Worm (Caenorhabditis elegans) whole organism, L3 larva: ENCODE results near the gene F35H10.5.

Experiments
- daf-12 ChIP-seq: fragments of 150-350 bp; optimal IDR thresholded peaks from 2 replicates; lab custom pipeline; 2014; ENCODE audit warnings: missing biosample characterization, missing genetic modification reagents, missing genetic modification characterization
- jun-1 ChIP-seq: fragments of 150-350 bp; optimal IDR thresholded peaks from 2 replicates; lab custom pipeline; 2014; ENCODE audit warnings: missing biosample characterization, missing genetic modification reagents, missing genetic modification characterization
- nhr-23 ChIP-seq: fragments of 150-350 bp; optimal IDR thresholded peaks from 2 replicates; lab custom pipeline; 2014; ENCODE audit warnings: missing biosample characterization, missing genetic modification reagents, missing genetic modification characterization
- pqm-1 ChIP-seq: fragments of 150-350 bp; optimal IDR thresholded peaks from 2 replicates; lab custom pipeline; 2017; ENCODE audit warnings: missing biosample characterization, missing genetic modification characterization, inconsistent platforms
- unc-62 ChIP-seq: fragments of 150-350 bp; sonication (generic microtip); optimal IDR thresholded peaks from 4 replicates; lab custom pipeline; 2014; ENCODE audit warnings: missing biosample characterization, missing genetic modification reagents, missing genetic modification characterization

ce11 chrIV:8260848-8261638 lies 39.5 kb upstream of the F35H10.5 start, which contains the start of gene vit-6:
- no peak for TF ChIP-seq nhr-23
- no peak for TF ChIP-seq unc-62
- TF ChIP-seq pqm-1, result no peak
- no peak for TF ChIP-seq jun-1 (tag; lab: Kevin White, UChicago)
- no peak for TF ChIP-seq daf-12 (tag; lab: Kevin White, UChicago)
